Fruit fly (Drosophila melanogaster) whole organism, embryonic: Measurements from ENCODE around the gene RSG7.

ENCODE experiments used
- Antp ChIP-seq: fragments of 200-800 bp; sonication (Bioruptor generic); optimal IDR thresholded peaks from 3 replicates; lab custom pipeline; 2016; ENCODE audit warnings: missing biosample characterization, missing genetic modification characterization
- BEAF-32 ChIP-seq: fragments of 200-800 bp; sonication (Bioruptor generic); optimal IDR thresholded peaks from 3 replicates; lab custom pipeline; 2017; ENCODE audit warnings: missing biosample characterization, missing genetic modification characterization, mild to moderate bottlenecking, moderate library complexity, missing genetic modification reagents
- CG10366 ChIP-seq: fragments of 200-800 bp; sonication (Bioruptor generic); IDR thresholded peaks from 2 replicates; pipeline ENCODE4 v1.3.6; 2022; ENCODE audit warnings: missing biosample characterization, missing genetic modification characterization
- CG11456 ChIP-seq: fragments of 200-800 bp; sonication (Bioruptor generic); IDR thresholded peaks from 3 replicates; pipeline ENCODE4 v1.3.6; 2022; ENCODE audit warnings: missing biosample characterization, missing genetic modification characterization
- CG11504 ChIP-seq: fragments of 200-800 bp; sonication (Bioruptor generic); optimal IDR thresholded peaks from 3 replicates; lab custom pipeline; 2019; ENCODE audit warnings: missing biosample characterization, mild to moderate bottlenecking, missing genetic modification characterization, moderate library complexity
- CG13424 ChIP-seq: fragments of 200-800 bp; sonication (Bioruptor generic); optimal IDR thresholded peaks from 2 replicates; lab custom pipeline; 2019; ENCODE audit warnings: missing biosample characterization, mild to moderate bottlenecking, missing genetic modification characterization, moderate library complexity
- CG14050 ChIP-seq: fragments of 200-800 bp; sonication (Bioruptor generic); IDR thresholded peaks from 3 replicates; pipeline ENCODE4 v1.3.6; 2022; ENCODE audit warnings: missing biosample characterization, missing genetic modification characterization
- CG1602 ChIP-seq: fragments of 200-800 bp; sonication (Bioruptor generic); optimal IDR thresholded peaks from 3 replicates; lab custom pipeline; 2016; ENCODE audit warnings: missing biosample characterization, missing genetic modification characterization
- CG16813 ChIP-seq: fragments of 200-800 bp; sonication (Bioruptor generic); IDR thresholded peaks from 3 replicates; pipeline ENCODE4 v1.3.6; 2022; ENCODE audit warnings: missing biosample characterization, missing genetic modification characterization; ENCODE audit not compliant: partially characterized antibody
- CG16863 ChIP-seq: fragments of 200-800 bp; sonication (Bioruptor generic); optimal IDR thresholded peaks from 3 replicates; lab custom pipeline; 2016; ENCODE audit warnings: missing biosample characterization, missing genetic modification characterization
- CG18619 ChIP-seq: fragments of 200-800 bp; sonication (Bioruptor generic); optimal IDR thresholded peaks from 3 replicates; lab custom pipeline; 2017; ENCODE audit warnings: missing biosample characterization, mild to moderate bottlenecking, missing genetic modification characterization
- CG2120 ChIP-seq: fragments of 200-800 bp; sonication (Bioruptor generic); optimal IDR thresholded peaks from 3 replicates; lab custom pipeline; 2016; ENCODE audit warnings: missing biosample characterization, missing genetic modification characterization
- CG2202 ChIP-seq: fragments of 200-800 bp; sonication (Bioruptor generic); optimal IDR thresholded peaks from 2 replicates; lab custom pipeline; 2018; ENCODE audit warnings: missing biosample characterization, mild to moderate bottlenecking, missing genetic modification characterization
- CG32532 ChIP-seq: fragments of 200-800 bp; sonication (Bioruptor generic); IDR thresholded peaks from 2 replicates; pipeline ENCODE4 v1.3.6; 2022; ENCODE audit warnings: missing biosample characterization, missing genetic modification characterization
- CG3407 ChIP-seq: fragments of 200-800 bp; sonication (Bioruptor generic); optimal IDR thresholded peaks from 2 replicates; lab custom pipeline; 2018; ENCODE audit warnings: missing biosample characterization, mild to moderate bottlenecking, missing genetic modification characterization
- CG34376 ChIP-seq: fragments of 200-800 bp; sonication (Bioruptor generic); optimal IDR thresholded peaks from 2 replicates; lab custom pipeline; 2018; ENCODE audit warnings: missing biosample characterization, mild to moderate bottlenecking, missing genetic modification characterization
- CG3838 ChIP-seq: fragments of 200-800 bp; sonication (Bioruptor generic); optimal IDR thresholded peaks from 3 replicates; lab custom pipeline; 2016; ENCODE audit warnings: missing biosample characterization, missing genetic modification characterization
- CG4730 ChIP-seq: fragments of 200-800 bp; sonication (Bioruptor generic); IDR thresholded peaks from 2 replicates; pipeline ENCODE4 v1.3.6; 2022; ENCODE audit warnings: missing biosample characterization, missing genetic modification characterization
- CG4820 ChIP-seq: fragments of 200-800 bp; sonication (Bioruptor generic); optimal IDR thresholded peaks from 3 replicates; lab custom pipeline; 2016; ENCODE audit warnings: missing biosample characterization, missing genetic modification characterization
- CG6175 ChIP-seq: fragments of 200-800 bp; sonication (Bioruptor generic); IDR thresholded peaks from 3 replicates; pipeline ENCODE4 v1.3.6; 2022; ENCODE audit warnings: missing biosample characterization, missing genetic modification characterization
- CG7357 ChIP-seq: fragments of 200-800 bp; sonication (Bioruptor generic); IDR thresholded peaks from 3 replicates; pipeline ENCODE4 v1.3.6; 2022; ENCODE audit warnings: missing biosample characterization, missing genetic modification characterization
- CG7928 ChIP-seq: fragments of 200-800 bp; sonication (Bioruptor generic); optimal IDR thresholded peaks from 2 replicates; lab custom pipeline; 2017; ENCODE audit warnings: missing biosample characterization, mild to moderate bottlenecking, missing genetic modification characterization
- CG9876 ChIP-seq: fragments of 200-800 bp; sonication (Bioruptor generic); optimal IDR thresholded peaks from 2 replicates; lab custom pipeline; 2016; ENCODE audit warnings: missing biosample characterization, missing genetic modification characterization
- Dip3 ChIP-seq: fragments of 200-800 bp; sonication (Bioruptor generic); optimal IDR thresholded peaks from 3 replicates; lab custom pipeline; 2016; ENCODE audit warnings: missing biosample characterization, missing genetic modification characterization
- Hand ChIP-seq: fragments of 200-800 bp; sonication (Bioruptor generic); optimal IDR thresholded peaks from 2 replicates; lab custom pipeline; 2017; ENCODE audit warnings: mild to moderate bottlenecking, missing biosample characterization, missing genetic modification reagents, missing genetic modification characterization
- Hmx ChIP-seq: fragments of 200-800 bp; sonication (Bioruptor generic); optimal IDR thresholded peaks from 2 replicates; lab custom pipeline; 2016; ENCODE audit warnings: missing biosample characterization, missing genetic modification characterization
- Lpt ChIP-seq: fragments of >200 bp; optimal IDR thresholded peaks from 2 replicates; lab custom pipeline; 2018; ENCODE audit warnings: missing biosample characterization, missing genetic modification characterization
- Mrtf ChIP-seq: fragments of 200-800 bp; sonication (Bioruptor generic); IDR thresholded peaks from 3 replicates; pipeline ENCODE4 v1.3.6; 2022; ENCODE audit warnings: missing biosample characterization, missing genetic modification characterization
- Nf-YC ChIP-seq: fragments of 200-800 bp; optimal IDR thresholded peaks from 3 replicates; lab custom pipeline; 2019; ENCODE audit warnings: missing biosample characterization, mild to moderate bottlenecking, missing genetic modification characterization, moderate library complexity
- Pdp1 ChIP-seq, 2 experiments: fragments of 200-800 bp; sonication (Bioruptor generic); optimal IDR thresholded peaks; 3 replicates each; lab custom pipeline; 2016; ENCODE audit warnings: missing biosample characterization in 2 of 2, missing genetic modification characterization in 2 of 2, mild to moderate bottlenecking in 1 of 2, moderate library complexity in 1 of 2
- Poxn ChIP-seq: fragments of 200-800 bp; sonication (Bioruptor generic); IDR thresholded peaks from 2 replicates; pipeline ENCODE4 v1.3.6; 2022; ENCODE audit warnings: missing biosample characterization, missing genetic modification characterization
- ac ChIP-seq: fragments of 200-800 bp; sonication (Bioruptor generic); optimal IDR thresholded peaks from 3 replicates; lab custom pipeline; 2017; ENCODE audit warnings: missing biosample characterization, mild to moderate bottlenecking, missing genetic modification characterization
- az2 ChIP-seq: fragments of 200-800 bp; sonication (Bioruptor generic); optimal IDR thresholded peaks from 3 replicates; lab custom pipeline; 2016; ENCODE audit warnings: missing biosample characterization, missing genetic modification characterization
- cg ChIP-seq: fragments of 200-800 bp; sonication (Bioruptor generic); optimal IDR thresholded peaks from 3 replicates; lab custom pipeline; 2019; ENCODE audit warnings: missing biosample characterization, mild to moderate bottlenecking, missing genetic modification characterization, moderate library complexity
- chinmo ChIP-seq: fragments of 200-800 bp; sonication (Bioruptor generic); IDR thresholded peaks from 4 replicates; pipeline ENCODE4 v1.3.6; 2022; ENCODE audit warnings: missing biosample characterization, missing genetic modification characterization; ENCODE audit not compliant: partially characterized antibody
- chn ChIP-seq: fragments of 200-800 bp; sonication (Bioruptor generic); optimal IDR thresholded peaks from 2 replicates; lab custom pipeline; 2016; ENCODE audit warnings: missing biosample characterization, missing genetic modification characterization
- disco-r ChIP-seq: fragments of 200-800 bp; sonication (Bioruptor generic); optimal IDR thresholded peaks from 2 replicates; lab custom pipeline; 2016; ENCODE audit warnings: missing biosample characterization, missing genetic modification characterization
- dm ChIP-seq: fragments of 200-800 bp; sonication (Bioruptor generic); optimal IDR thresholded peaks from 3 replicates; lab custom pipeline; 2016; ENCODE audit warnings: missing biosample characterization, missing genetic modification characterization
- ems ChIP-seq: fragments of 200-800 bp; sonication (Bioruptor generic); optimal IDR thresholded peaks from 3 replicates; lab custom pipeline; 2016; ENCODE audit warnings: missing biosample characterization, missing genetic modification characterization
- hbn ChIP-seq: fragments of 200-800 bp; sonication (Bioruptor generic); IDR thresholded peaks from 2 replicates; pipeline ENCODE4 v1.3.6; 2022; ENCODE audit warnings: missing biosample characterization, missing genetic modification characterization; ENCODE audit not compliant: partially characterized antibody
- insv ChIP-seq, 2 experiments: fragments of 200-800 bp; sonication (Bioruptor generic); optimal IDR thresholded peaks; 3 replicates each; lab custom pipeline; 2016 to 2018; ENCODE audit warnings: missing biosample characterization in 2 of 2, missing genetic modification characterization in 2 of 2
- kay ChIP-seq: fragments of 200-800 bp; sonication (Bioruptor generic); optimal IDR thresholded peaks from 2 replicates; lab custom pipeline; 2016; ENCODE audit warnings: missing biosample characterization, missing genetic modification characterization
- ken ChIP-seq: fragments of 200-800 bp; sonication (Bioruptor generic); IDR thresholded peaks from 3 replicates; pipeline ENCODE4 v1.3.6; 2022; ENCODE audit warnings: missing biosample characterization, missing genetic modification characterization
- klu ChIP-seq: fragments of 200-800 bp; sonication (Bioruptor generic); IDR thresholded peaks from 2 replicates; pipeline ENCODE4 v1.3.6; 2022; ENCODE audit warnings: missing biosample characterization, missing genetic modification characterization
- p53 ChIP-seq: fragments of 200-800 bp; sonication (Bioruptor generic); optimal IDR thresholded peaks from 2 replicates; lab custom pipeline; 2016; ENCODE audit warnings: missing biosample characterization, missing genetic modification characterization
- pho ChIP-seq: fragments of 200-800 bp; sonication (Bioruptor generic); optimal IDR thresholded peaks from 2 replicates; lab custom pipeline; 2016; ENCODE audit warnings: missing biosample characterization, missing genetic modification characterization
- phol ChIP-seq: fragments of 200-800 bp; sonication (Bioruptor generic); optimal IDR thresholded peaks from 3 replicates; lab custom pipeline; 2018; ENCODE audit warnings: missing biosample characterization, mild to moderate bottlenecking, missing genetic modification characterization, moderate library complexity
- sens-2 ChIP-seq: fragments of 200-800 bp; sonication (Bioruptor generic); IDR thresholded peaks from 2 replicates; pipeline ENCODE4 v1.3.6; 2022; ENCODE audit warnings: missing biosample characterization, missing genetic modification characterization
- slp2 ChIP-seq: fragments of 200-800 bp; sonication (Bioruptor generic); optimal IDR thresholded peaks from 2 replicates; lab custom pipeline; 2016; ENCODE audit warnings: missing biosample characterization, missing genetic modification characterization
- tup ChIP-seq: fragments of 200-800 bp; sonication (Bioruptor generic); optimal IDR thresholded peaks from 2 replicates; lab custom pipeline; 2016; ENCODE audit warnings: missing biosample characterization, mild to moderate bottlenecking, missing genetic modification characterization, moderate library complexity
- vfl ChIP-seq: fragments of 200-800 bp; sonication (Bioruptor generic); optimal IDR thresholded peaks from 2 replicates; lab custom pipeline; 2016; ENCODE audit warnings: missing biosample characterization, missing genetic modification characterization
- wor ChIP-seq: fragments of 200-800 bp; sonication (Bioruptor generic); IDR thresholded peaks from 2 replicates; pipeline ENCODE4 v1.3.6; 2022; ENCODE audit warnings: missing biosample characterization, missing genetic modification characterization

The RSG7 gene

dm6 chrX:16833097-16833496, 11.1 kb downstream of the RSG7 start (continued):
- TF ChIP-seq CG11456 (GFP tag; lab: Robert Waterston, UW): peak; percentile 68
- peak; percentile 65 for TF ChIP-seq wor (GFP tag; lab: Robert Waterston, UW)
- TF ChIP-seq CG10366 (GFP tag; lab: Robert Waterston, UW): peak; percentile 79
- TF ChIP-seq Poxn (GFP tag; lab: Robert Waterston, UW): no peak
- TF ChIP-seq Lpt (GFP tag; lab: Kevin White, UChicago): no peak
- peak; percentile 30 for TF ChIP-seq tup
- TF ChIP-seq CG11504 (tag; lab: Kevin White, UChicago): peak; percentile 87
- no peak for TF ChIP-seq klu
- TF ChIP-seq CG4730 (GFP tag; lab: Robert Waterston, UW): peak; percentile 58
- no peak for TF ChIP-seq chinmo (GFP tag; lab: Robert Waterston, UW)
- TF ChIP-seq CG16863 (GFP tag; lab: Kevin White, UChicago): peak; percentile 62
- TF ChIP-seq CG6175 (GFP tag; lab: Robert Waterston, UW): no peak
- TF ChIP-seq Antp (GFP tag; lab: Kevin White, UChicago): peak; percentile 68
- peak; percentile 50 for TF ChIP-seq CG18619 (GFP tag; lab: Kevin White, UChicago)
- peak; percentile 57 for TF ChIP-seq CG2202 (tag; lab: Kevin White, UChicago)
- peak; percentile 40 for TF ChIP-seq disco-r (GFP tag; lab: Kevin White, UChicago)
- TF ChIP-seq CG16813 (GFP tag; lab: Robert Waterston, UW): no peak
- TF ChIP-seq kay (GFP tag; lab: Kevin White, UChicago): peak; percentile 31
- TF ChIP-seq CG13424: peak; percentile 82
- TF ChIP-seq Mrtf (GFP tag; lab: Robert Waterston, UW): peak; percentile 67
- TF ChIP-seq CG34376 (GFP tag; lab: Kevin White, UChicago): no peak
- TF ChIP-seq CG4820 (GFP tag; lab: Kevin White, UChicago): peak; percentile 75
- TF ChIP-seq ems (GFP tag; lab: Kevin White, UChicago): peak; percentile 61
- peak; percentile 83 for TF ChIP-seq ken (GFP tag; lab: Robert Waterston, UW)
- no peak for TF ChIP-seq Hmx
- no peak for TF ChIP-seq vfl (GFP tag; lab: Kevin White, UChicago)
- TF ChIP-seq chn: peak; percentile 42
- TF ChIP-seq CG2120 (GFP tag; lab: Kevin White, UChicago): peak; percentile 33
- TF ChIP-seq Hand: no peak
- TF ChIP-seq CG3838: no peak
- TF ChIP-seq CG9876 (GFP tag; lab: Kevin White, UChicago): no peak
- peak; percentile 75 for TF ChIP-seq slp2 (GFP tag; lab: Kevin White, UChicago)
- TF ChIP-seq CG7928: no peak
- TF ChIP-seq CG7357: peak; percentile 67; the same call in 2 of the 3 replicates
- TF ChIP-seq CG1602 (GFP tag; lab: Kevin White, UChicago): peak; percentile 67
- TF ChIP-seq insv (GFP tag; optimal IDR thresholded peaks at IDR 0.05; lab: Kevin White, UChicago): no peak
- no peak for TF ChIP-seq BEAF-32 (GFP tag; lab: Kevin White, UChicago)
- TF ChIP-seq az2 (GFP tag; lab: Kevin White, UChicago): peak; percentile 78
- TF ChIP-seq CG32532 (GFP tag; lab: Robert Waterston, UW): peak; percentile 61
- TF ChIP-seq Pdp1 (GFP tag; optimal IDR thresholded peaks at IDR 0.05; lab: Kevin White, UChicago): peak; percentile 63 to 89
- no peak for TF ChIP-seq Dip3 (GFP tag; lab: Kevin White, UChicago)
- peak; percentile 66 for TF ChIP-seq CG14050 (GFP tag; lab: Robert Waterston, UW)
- TF ChIP-seq ac: no peak
- TF ChIP-seq p53 (GFP tag; lab: Kevin White, UChicago): no peak
- TF ChIP-seq cg (GFP tag; lab: Kevin White, UChicago): no peak
- peak; percentile 15 for TF ChIP-seq dm (GFP tag; lab: Kevin White, UChicago)
- TF ChIP-seq CG3407 (GFP tag; lab: Kevin White, UChicago): peak; percentile 74
- peak; percentile 79 for TF ChIP-seq phol
- TF ChIP-seq hbn (GFP tag; lab: Robert Waterston, UW): no peak
- TF ChIP-seq sens-2 (GFP tag; lab: Robert Waterston, UW): peak; percentile 59; the same call in 1 of the 2 replicates
- TF ChIP-seq Nf-YC (tag; lab: Kevin White, UChicago): peak; percentile 31
- TF ChIP-seq pho: no peak
